Fruit fly (Drosophila melanogaster) whole organism, embryonic: ENCODE results near the gene retm.
A peak's percentile ranks its signal among the peaks of the same experiment; 100 is the strongest.

Source experiments
- Ada2b ChIP-seq: fragments of 200-800 bp; sonication (Bioruptor generic); IDR thresholded peaks from 2 replicates; pipeline ENCODE4 v1.3.6; 2022; ENCODE audit warnings: missing biosample characterization, missing genetic modification characterization
- CG12236 ChIP-seq: fragments of 200-800 bp; sonication (Bioruptor generic); optimal IDR thresholded peaks from 2 replicates; lab custom pipeline; 2016; ENCODE audit warnings: missing biosample characterization, missing genetic modification characterization
- CG12391 ChIP-seq: fragments of 200-800 bp; sonication (Bioruptor generic); optimal IDR thresholded peaks from 3 replicates; lab custom pipeline; 2018; ENCODE audit warnings: missing biosample characterization, mild to moderate bottlenecking, missing genetic modification characterization, moderate library complexity
- CG12659 ChIP-seq: fragments of 200-800 bp; sonication (Bioruptor generic); optimal IDR thresholded peaks from 3 replicates; lab custom pipeline; 2017; ENCODE audit warnings: mild to moderate bottlenecking, missing biosample characterization, missing genetic modification reagents, missing genetic modification characterization
- CG13123 ChIP-seq: fragments of 200-800 bp; sonication (Bioruptor generic); optimal IDR thresholded peaks from 2 replicates; lab custom pipeline; 2016; ENCODE audit warnings: missing biosample characterization, missing genetic modification characterization
- CG1529 ChIP-seq: fragments of 200-800 bp; sonication (Bioruptor generic); optimal IDR thresholded peaks from 3 replicates; lab custom pipeline; 2018; ENCODE audit warnings: missing biosample characterization, missing genetic modification characterization
- CG15696 ChIP-seq: fragments of 200-800 bp; sonication (Bioruptor generic); optimal IDR thresholded peaks from 2 replicates; lab custom pipeline; 2019; ENCODE audit warnings: missing biosample characterization, mild to moderate bottlenecking, missing genetic modification characterization, moderate library complexity
- CG1832 ChIP-seq: fragments of 200-800 bp; sonication (Bioruptor generic); optimal IDR thresholded peaks from 2 replicates; lab custom pipeline; 2017; ENCODE audit warnings: missing biosample characterization, mild to moderate bottlenecking, missing genetic modification characterization, inconsistent platforms
- CG2199 ChIP-seq: fragments of 200-800 bp; sonication (Bioruptor generic); IDR thresholded peaks from 3 replicates; pipeline ENCODE4 v1.3.6; 2022; ENCODE audit warnings: missing biosample characterization, missing genetic modification characterization
- CG3163 ChIP-seq: fragments of 200-800 bp; sonication (Bioruptor generic); optimal IDR thresholded peaks from 3 replicates; lab custom pipeline; 2016; ENCODE audit warnings: missing biosample characterization, missing genetic modification characterization
- CG9727 ChIP-seq: fragments of 200-800 bp; sonication (Bioruptor generic); optimal IDR thresholded peaks from 3 replicates; lab custom pipeline; 2017; ENCODE audit warnings: missing biosample characterization, mild to moderate bottlenecking, missing genetic modification characterization
- CG9797 ChIP-seq: fragments of 200-800 bp; sonication (Bioruptor generic); optimal IDR thresholded peaks from 3 replicates; lab custom pipeline; 2018; ENCODE audit warnings: missing biosample characterization, mild to moderate bottlenecking, missing genetic modification characterization
- Chrac-16 ChIP-seq: fragments of 200-800 bp; sonication (Bioruptor generic); optimal IDR thresholded peaks from 3 replicates; lab custom pipeline; 2016; ENCODE audit warnings: missing biosample characterization, missing genetic modification characterization
- CoRest ChIP-seq: fragments of 200-800 bp; sonication (Bioruptor generic); optimal IDR thresholded peaks from 3 replicates; lab custom pipeline; 2018; ENCODE audit warnings: missing biosample characterization, mild to moderate bottlenecking, missing genetic modification characterization, moderate library complexity
- Dad ChIP-seq: fragments of 200-800 bp; sonication (Bioruptor generic); optimal IDR thresholded peaks from 3 replicates; lab custom pipeline; 2016; ENCODE audit warnings: missing biosample characterization, missing genetic modification characterization
- Dp ChIP-seq: fragments of 200-800 bp; sonication (Bioruptor generic); optimal IDR thresholded peaks from 2 replicates; lab custom pipeline; 2018; ENCODE audit warnings: missing biosample characterization, mild to moderate bottlenecking, missing genetic modification characterization, moderate library complexity
- Dref ChIP-seq: fragments of 200-800 bp; sonication (Bioruptor generic); IDR thresholded peaks from 2 replicates; pipeline ENCODE4 v1.3.6; 2022; ENCODE audit warnings: missing biosample characterization, missing genetic modification characterization
- Fer3 ChIP-seq: fragments of 200-800 bp; sonication (Bioruptor generic); optimal IDR thresholded peaks from 2 replicates; lab custom pipeline; 2018; ENCODE audit warnings: missing biosample characterization, mild to moderate bottlenecking, missing genetic modification characterization, moderate library complexity
- HLHmδ ChIP-seq: fragments of 200-800 bp; sonication (Bioruptor generic); optimal IDR thresholded peaks from 2 replicates; lab custom pipeline; 2018; ENCODE audit warnings: missing biosample characterization, mild to moderate bottlenecking, missing genetic modification characterization, moderate library complexity
- Hmr ChIP-seq: fragments of 200-800 bp; sonication (Bioruptor generic); optimal IDR thresholded peaks from 3 replicates; lab custom pipeline; 2017; ENCODE audit warnings: mild to moderate bottlenecking, missing biosample characterization, missing genetic modification reagents, missing genetic modification characterization
- Hr39 ChIP-seq: fragments of >200 bp; optimal IDR thresholded peaks from 2 replicates; lab custom pipeline; 2017
- Kr ChIP-seq: fragments of 200-800 bp; sonication (Bioruptor generic); optimal IDR thresholded peaks from 2 replicates; lab custom pipeline; 2017; ENCODE audit warnings: missing biosample characterization, mild to moderate bottlenecking, missing genetic modification characterization
- Lhr ChIP-seq: fragments of 200-800 bp; sonication (Bioruptor generic); optimal IDR thresholded peaks from 3 replicates; lab custom pipeline; 2017; ENCODE audit warnings: mild to moderate bottlenecking, missing biosample characterization, missing genetic modification reagents, missing genetic modification characterization
- Max ChIP-seq: fragments of 200-800 bp; sonication (Bioruptor generic); optimal IDR thresholded peaks from 2 replicates; lab custom pipeline; 2016; ENCODE audit warnings: missing biosample characterization, mild to moderate bottlenecking, missing genetic modification characterization
- NfI ChIP-seq: fragments of 200-800 bp; sonication (Bioruptor generic); optimal IDR thresholded peaks from 3 replicates; lab custom pipeline; 2018; ENCODE audit warnings: missing biosample characterization, mild to moderate bottlenecking, missing genetic modification characterization, moderate library complexity
- Six4 ChIP-seq: fragments of 200-800 bp; sonication (Bioruptor generic); optimal IDR thresholded peaks from 2 replicates; lab custom pipeline; 2016; ENCODE audit warnings: missing biosample characterization, missing genetic modification characterization
- Sry-β ChIP-seq: fragments of 200-800 bp; sonication (Bioruptor generic); optimal IDR thresholded peaks from 2 replicates; lab custom pipeline; 2018; ENCODE audit warnings: missing biosample characterization, mild to moderate bottlenecking, missing genetic modification characterization, moderate library complexity
- Ssrp ChIP-seq: fragments of 200-800 bp; sonication (Bioruptor generic); optimal IDR thresholded peaks from 2 replicates; lab custom pipeline; 2018; ENCODE audit warnings: missing biosample characterization, mild to moderate bottlenecking, missing genetic modification characterization, moderate library complexity
- Tbp ChIP-seq: fragments of >200 bp; optimal IDR thresholded peaks from 2 replicates; lab custom pipeline; 2018; ENCODE audit warnings: missing biosample characterization, missing genetic modification characterization
- ase ChIP-seq: fragments of 200-800 bp; sonication (Bioruptor generic); IDR thresholded peaks from 3 replicates; pipeline ENCODE4 v1.3.6; 2022; ENCODE audit warnings: missing biosample characterization, missing genetic modification characterization
- bab2 ChIP-seq: fragments of 200-800 bp; sonication (Bioruptor generic); optimal IDR thresholded peaks from 2 replicates; lab custom pipeline; 2016; ENCODE audit warnings: missing biosample characterization, missing genetic modification characterization
- bsh ChIP-seq, 2 experiments: fragments of 200-800 bp; sonication (Bioruptor generic); optimal IDR thresholded peaks; 2 replicates each; lab custom pipeline; 2017 to 2018; ENCODE audit warnings: mild to moderate bottlenecking in 2 of 2, missing biosample characterization in 2 of 2, missing genetic modification characterization in 2 of 2, moderate library complexity in 1 of 2
- crol ChIP-seq: fragments of 200-800 bp; sonication (Bioruptor generic); IDR thresholded peaks from 2 replicates; pipeline ENCODE4 v1.3.6; 2022; ENCODE audit warnings: missing biosample characterization, missing genetic modification characterization
- cwo ChIP-seq: fragments of 200-800 bp; sonication (Bioruptor generic); optimal IDR thresholded peaks from 3 replicates; lab custom pipeline; 2017; ENCODE audit warnings: missing biosample characterization, missing genetic modification characterization, mild to moderate bottlenecking, moderate library complexity, missing genetic modification reagents
- danr ChIP-seq: fragments of 200-800 bp; sonication (Bioruptor generic); IDR thresholded peaks from 2 replicates; pipeline ENCODE4 v1.3.6; 2022; ENCODE audit warnings: missing biosample characterization, missing genetic modification characterization
- fd64A ChIP-seq: fragments of 200-800 bp; sonication (Bioruptor generic); optimal IDR thresholded peaks from 3 replicates; lab custom pipeline; 2018; ENCODE audit warnings: missing biosample characterization, mild to moderate bottlenecking, missing genetic modification characterization
- gce ChIP-seq: fragments of 200-800 bp; sonication (Bioruptor generic); IDR thresholded peaks from 3 replicates; pipeline ENCODE4 v1.3.6; 2022; ENCODE audit warnings: missing biosample characterization, missing genetic modification characterization
- gsb ChIP-seq: fragments of 200-800 bp; sonication (Bioruptor generic); IDR thresholded peaks from 2 replicates; pipeline ENCODE4 v1.3.6; 2022; ENCODE audit warnings: missing biosample characterization, missing genetic modification characterization
- ind ChIP-seq: fragments of 200-800 bp; sonication (Bioruptor generic); optimal IDR thresholded peaks from 3 replicates; lab custom pipeline; 2016; ENCODE audit warnings: missing biosample characterization, missing genetic modification characterization
- insv ChIP-seq, 2 experiments: fragments of 200-800 bp; sonication (Bioruptor generic); optimal IDR thresholded peaks; 3 replicates each; lab custom pipeline; 2016 to 2018; ENCODE audit warnings: missing biosample characterization in 2 of 2, missing genetic modification characterization in 2 of 2
- pnt ChIP-seq: fragments of 200-800 bp; sonication (Bioruptor generic); optimal IDR thresholded peaks from 3 replicates; lab custom pipeline; 2016; ENCODE audit warnings: missing biosample characterization, missing genetic modification characterization
- pum ChIP-seq: fragments of 200-800 bp; sonication (Bioruptor generic); optimal IDR thresholded peaks from 2 replicates; lab custom pipeline; 2016; ENCODE audit warnings: missing biosample characterization, missing genetic modification characterization
- repo ChIP-seq: fragments of 200-800 bp; sonication (Bioruptor generic); optimal IDR thresholded peaks from 2 replicates; lab custom pipeline; 2016; ENCODE audit warnings: missing biosample characterization, missing genetic modification characterization
- scrt ChIP-seq: fragments of 200-800 bp; sonication (Bioruptor generic); optimal IDR thresholded peaks from 2 replicates; lab custom pipeline; 2018; ENCODE audit warnings: missing biosample characterization, mild to moderate bottlenecking, missing genetic modification characterization, moderate library complexity
- stc ChIP-seq: fragments of 200-800 bp; sonication (Bioruptor generic); IDR thresholded peaks from 2 replicates; pipeline ENCODE4 v1.3.6; 2022; ENCODE audit warnings: missing biosample characterization, missing genetic modification characterization
- tap ChIP-seq: fragments of 200-800 bp; optimal IDR thresholded peaks from 3 replicates; lab custom pipeline; 2019; ENCODE audit warnings: missing biosample characterization, mild to moderate bottlenecking, missing genetic modification characterization, moderate library complexity
- tin ChIP-seq: fragments of 200-800 bp; sonication (Bioruptor generic); optimal IDR thresholded peaks from 3 replicates; lab custom pipeline; 2016; ENCODE audit warnings: missing biosample characterization, missing genetic modification characterization
- tup ChIP-seq: fragments of 200-800 bp; sonication (Bioruptor generic); optimal IDR thresholded peaks from 2 replicates; lab custom pipeline; 2016; ENCODE audit warnings: missing biosample characterization, mild to moderate bottlenecking, missing genetic modification characterization, moderate library complexity
- z ChIP-seq: fragments of 200-800 bp; sonication (Bioruptor generic); IDR thresholded peaks from 3 replicates; pipeline ENCODE4 v1.3.6; 2022; ENCODE audit warnings: missing biosample characterization, missing genetic modification characterization
- zen ChIP-seq: fragments of 200-800 bp; sonication (Bioruptor generic); optimal IDR thresholded peaks from 3 replicates; lab custom pipeline; 2018; ENCODE audit warnings: missing biosample characterization, mild to moderate bottlenecking, missing genetic modification characterization, moderate library complexity
- zen2 ChIP-seq: fragments of 200-800 bp; sonication (Bioruptor generic); IDR thresholded peaks from 3 replicates; pipeline ENCODE4 v1.3.6; 2022; ENCODE audit warnings: missing biosample characterization, missing genetic modification characterization; ENCODE audit not compliant: partially characterized antibody

retm gene

DNA sequence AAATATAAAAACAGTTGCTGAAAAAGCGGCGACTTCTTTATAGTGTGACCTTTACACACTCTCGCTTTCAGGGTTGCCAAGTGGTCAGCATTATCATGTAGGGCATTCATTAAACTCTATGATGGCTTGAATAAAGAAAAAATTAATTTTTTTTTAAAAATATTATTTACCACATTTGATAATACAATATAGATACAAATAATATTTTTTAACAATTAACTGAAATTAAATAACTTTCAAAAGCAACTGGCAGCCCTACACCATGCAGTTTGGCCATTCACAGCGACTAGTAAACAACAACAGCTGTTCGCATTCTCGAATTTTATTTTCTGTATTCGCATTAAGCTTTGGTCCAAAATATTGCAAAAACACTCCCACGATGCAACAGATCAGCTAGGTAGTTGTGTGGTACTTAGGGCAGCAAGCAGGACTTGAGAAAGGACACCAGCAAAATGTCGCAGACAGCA is 35.1 kb upstream of the retm start, which contains the start of the genes Phf5a and CG31638 (continued):
- TF ChIP-seq Max (GFP tag; lab: Kevin White, UChicago) (peak; percentile 62), CG1832 (GFP tag; lab: Kevin White, UChicago) (no peak), zen2 (GFP tag; lab: Robert Waterston, UW) (no peak), fd64A (peak; percentile 59), bab2 (GFP tag; lab: Kevin White, UChicago) (peak; percentile 13), pnt (GFP tag; lab: Kevin White, UChicago) (peak; percentile 86), danr (GFP tag; lab: Robert Waterston, UW) (peak; percentile 94), stc (GFP tag; lab: Robert Waterston, UW) (peak; percentile 95), Lhr (GFP tag; lab: Kevin White, UChicago) (peak; percentile 78), CG9797 (GFP tag; lab: Kevin White, UChicago) (peak; percentile 86), CG3163 (no peak), Sry-β (GFP tag; lab: Kevin White, UChicago) (peak; percentile 65), NfI (GFP tag; lab: Kevin White, UChicago) (peak; percentile 62), Ada2b (GFP tag; lab: Robert Waterston, UW) (peak; percentile 54), gsb (peak; percentile 92), bsh (GFP tag; optimal IDR thresholded peaks at IDR 0.05; lab: Kevin White, UChicago) (peak; percentile 50 to 68), repo (GFP tag; lab: Kevin White, UChicago) (no peak), CG2199 (GFP tag; lab: Robert Waterston, UW) (peak; percentile 96), z (no peak), Hmr (GFP tag; lab: Kevin White, UChicago) (peak; percentile 96), CG15696 (peak; percentile 97), Fer3 (peak; percentile 97), Ssrp (tag; lab: Kevin White, UChicago) (peak; percentile 53), crol (GFP tag; lab: Robert Waterston, UW) (peak; percentile 53; the same call in 1 of the 2 replicates), scrt (GFP tag; lab: Kevin White, UChicago) (peak; percentile 88), tap (tag; lab: Kevin White, UChicago) (peak; percentile 93), gce (GFP tag; lab: Robert Waterston, UW) (peak; percentile 95), Tbp (no peak), cwo (GFP tag; lab: Kevin White, UChicago) (peak; percentile 87), Hr39 (no peak), CG12659 (peak; percentile 94), Dad (no peak), CG12236 (GFP tag; lab: Kevin White, UChicago) (peak; percentile 6), HLHmδ (GFP tag; lab: Kevin White, UChicago) (no peak), pum (GFP tag; lab: Kevin White, UChicago) (peak; percentile 62), CG12391 (tag; lab: Kevin White, UChicago) (peak; percentile 99), Dref (no peak), ind (GFP tag; lab: Kevin White, UChicago) (peak; percentile 98), zen (tag; lab: Kevin White, UChicago) (peak; percentile 98), CG1529 (GFP tag; lab: Kevin White, UChicago) (peak; percentile 85), Chrac-16 (GFP tag; lab: Kevin White, UChicago) (peak; percentile 96), Dp (GFP tag; lab: Kevin White, UChicago) (peak; percentile 27), Six4 (GFP tag; lab: Kevin White, UChicago) (peak; percentile 95), Kr (GFP tag; lab: Kevin White, UChicago) (no peak), CG13123 (peak; percentile 79), insv (GFP tag; optimal IDR thresholded peaks at IDR 0.05; lab: Kevin White, UChicago) (peak in 1 of 2 experiments; percentile 19), CG9727 (GFP tag; lab: Kevin White, UChicago) (peak; percentile 73), tup (GFP tag; lab: Kevin White, UChicago) (no peak), ase (GFP tag; lab: Robert Waterston, UW) (peak; percentile 97), CoRest (tag; lab: Kevin White, UChicago) (peak; percentile 90), tin (GFP tag; lab: Kevin White, UChicago) (peak; percentile 91)
